Worm (Caenorhabditis elegans) whole organism, late embryonic: ENCODE results near the gene T25E12.14.

Experiments used
- C08G9.2 ChIP-seq: sonication (generic microtip); optimal IDR thresholded peaks from 2 replicates; lab custom pipeline; 2016; ENCODE audit warnings: mild to moderate bottlenecking, missing genetic modification characterization, moderate library complexity, missing compliant biosample characterization
- F13H6.1 ChIP-seq: sonication (generic microtip); optimal IDR thresholded peaks from 2 replicates; lab custom pipeline; 2016; ENCODE audit warnings: missing genetic modification characterization, missing compliant biosample characterization
- K02D7.2 ChIP-seq: sonication (generic microtip); optimal IDR thresholded peaks from 2 replicates; lab custom pipeline; 2017; ENCODE audit warnings: mild to moderate bottlenecking, missing genetic modification characterization, missing compliant biosample characterization
- Y22D7AL.16 ChIP-seq: sonication (generic microtip); optimal IDR thresholded peaks from 2 replicates; lab custom pipeline; 2016; ENCODE audit warnings: missing genetic modification characterization, missing compliant biosample characterization
- ahr-1 ChIP-seq: sonication (generic microtip); optimal IDR thresholded peaks from 2 replicates; lab custom pipeline; 2016; ENCODE audit warnings: missing genetic modification characterization, missing compliant biosample characterization
- ceh-2 ChIP-seq: sonication (generic microtip); optimal IDR thresholded peaks from 2 replicates; lab custom pipeline; 2016; ENCODE audit warnings: missing genotype, missing genetic modification characterization, missing compliant biosample characterization
- ceh-22 ChIP-seq: sonication (generic microtip); optimal IDR thresholded peaks from 2 replicates; lab custom pipeline; 2017; ENCODE audit warnings: missing biosample characterization, missing genetic modification characterization
- ceh-24 ChIP-seq: sonication (generic microtip); optimal IDR thresholded peaks from 2 replicates; lab custom pipeline; 2016; ENCODE audit warnings: mild to moderate bottlenecking, missing genetic modification characterization, missing compliant biosample characterization
- ceh-31 ChIP-seq: sonication (generic microtip); optimal IDR thresholded peaks from 2 replicates; lab custom pipeline; 2016; ENCODE audit warnings: missing genetic modification characterization, missing compliant biosample characterization
- ceh-34 ChIP-seq: sonication (generic microtip); optimal IDR thresholded peaks from 2 replicates; lab custom pipeline; 2016; ENCODE audit warnings: mild to moderate bottlenecking, missing genetic modification characterization, missing compliant biosample characterization
- ceh-45 ChIP-seq: fragments of 200-800 bp; sonication (Bioruptor generic); IDR thresholded peaks from 2 replicates; pipeline ENCODE4 v1.3.6; 2022; ENCODE audit warnings: missing genetic modification reagents, missing genetic modification characterization, missing compliant biosample characterization
- ceh-48 ChIP-seq: sonication (generic microtip); optimal IDR thresholded peaks from 2 replicates; lab custom pipeline; 2016; ENCODE audit warnings: missing genetic modification characterization, inconsistent platforms, missing compliant biosample characterization
- ceh-6 ChIP-seq: fragments of 200-800 bp; sonication (Bioruptor generic); optimal IDR thresholded peaks from 2 replicates; lab custom pipeline; 2018; ENCODE audit warnings: mild to moderate bottlenecking, missing genetic modification characterization, missing compliant biosample characterization
- ceh-9 ChIP-seq: sonication (generic microtip); optimal IDR thresholded peaks from 2 replicates; lab custom pipeline; 2016; ENCODE audit warnings: mild to moderate bottlenecking, missing genetic modification characterization, inconsistent platforms, missing compliant biosample characterization
- dmd-4 ChIP-seq: sonication (generic microtip); optimal IDR thresholded peaks from 2 replicates; lab custom pipeline; 2016; ENCODE audit warnings: borderline replicate concordance, missing genetic modification characterization, missing compliant biosample characterization
- dve-1 ChIP-seq: sonication (generic microtip); optimal IDR thresholded peaks from 2 replicates; lab custom pipeline; 2017; ENCODE audit warnings: antibody characterized with exemption, mild to moderate bottlenecking, missing genetic modification characterization, missing compliant biosample characterization
- fax-1 ChIP-seq: sonication (generic microtip); optimal IDR thresholded peaks from 2 replicates; lab custom pipeline; 2016; ENCODE audit warnings: missing genotype, missing genetic modification characterization, missing compliant biosample characterization
- fkh-10 ChIP-seq: fragments of 150-350 bp; optimal IDR thresholded peaks from 2 replicates; lab custom pipeline; 2014; ENCODE audit warnings: missing biosample characterization, missing genetic modification reagents, missing genetic modification characterization
- fkh-6 ChIP-seq: sonication (generic microtip); optimal IDR thresholded peaks from 2 replicates; lab custom pipeline; 2016; ENCODE audit warnings: missing genetic modification characterization, missing compliant biosample characterization
- gmeb-2 ChIP-seq: sonication (generic microtip); optimal IDR thresholded peaks from 2 replicates; lab custom pipeline; 2016; ENCODE audit warnings: missing genetic modification characterization, inconsistent platforms, missing compliant biosample characterization
- hlh-8 ChIP-seq: sonication (generic microtip); optimal IDR thresholded peaks from 2 replicates; lab custom pipeline; 2016; ENCODE audit warnings: missing genotype, missing genetic modification characterization, missing compliant biosample characterization
- lim-6 ChIP-seq: sonication (generic microtip); optimal IDR thresholded peaks from 2 replicates; lab custom pipeline; 2016; ENCODE audit warnings: missing genetic modification characterization, missing compliant biosample characterization
- madf-2 ChIP-seq: sonication (generic microtip); optimal IDR thresholded peaks from 2 replicates; lab custom pipeline; 2017; ENCODE audit warnings: missing genetic modification characterization, missing compliant biosample characterization
- nfya-1 ChIP-seq: sonication (generic microtip); optimal IDR thresholded peaks from 2 replicates; lab custom pipeline; 2017; ENCODE audit warnings: missing genetic modification characterization, mild to moderate bottlenecking, missing compliant biosample characterization, antibody characterized with exemption, moderate library complexity
- pag-3 ChIP-seq: sonication (generic microtip); optimal IDR thresholded peaks from 2 replicates; lab custom pipeline; 2016; ENCODE audit warnings: missing compliant biosample characterization, missing genetic modification characterization, borderline replicate concordance
- pha-2 ChIP-seq: sonication (generic microtip); optimal IDR thresholded peaks from 2 replicates; lab custom pipeline; 2017; ENCODE audit warnings: mild to moderate bottlenecking, missing genetic modification characterization, missing compliant biosample characterization
- pqm-1 ChIP-seq: sonication (generic microtip); optimal IDR thresholded peaks from 2 replicates; lab custom pipeline; 2016; ENCODE audit warnings: missing genetic modification characterization, missing compliant biosample characterization
- ref-2 ChIP-seq: sonication (generic microtip); optimal IDR thresholded peaks from 2 replicates; lab custom pipeline; 2016; ENCODE audit warnings: missing genetic modification characterization, missing compliant biosample characterization
- sdc-2 ChIP-seq: sonication (generic microtip); optimal IDR thresholded peaks from 2 replicates; lab custom pipeline; 2016; ENCODE audit warnings: missing genotype, missing genetic modification characterization, missing compliant biosample characterization
- sox-2 ChIP-seq: fragments of 200-800 bp; sonication (Bioruptor generic); IDR thresholded peaks from 2 replicates; pipeline ENCODE4 v1.3.6; 2022; ENCODE audit warnings: missing genetic modification reagents, missing genetic modification characterization, missing compliant biosample characterization
- ttx-3 ChIP-seq: sonication (generic microtip); optimal IDR thresholded peaks from 2 replicates; lab custom pipeline; 2016; ENCODE audit warnings: missing genetic modification reagents, missing genetic modification characterization, missing compliant biosample characterization
- unc-3 ChIP-seq, 2 experiments: fragments of 200-800 bp in 1 of 2; sonication (Bioruptor generic) in 1 of 2; sonication (generic microtip) in 1 of 2; conservative IDR thresholded peaks in 1 of 2; optimal IDR thresholded peaks in 1 of 2; 2 replicates each; pipeline versions ENCODE4 v1.3.6 to Lab custom; 2016 to 2022; ENCODE audit warnings: missing compliant biosample characterization in 2 of 2, missing genetic modification characterization in 2 of 2, missing genetic modification reagents in 1 of 2
- unc-42 ChIP-seq: sonication (generic microtip); optimal IDR thresholded peaks from 2 replicates; lab custom pipeline; 2016; ENCODE audit warnings: missing genotype, missing genetic modification characterization, missing compliant biosample characterization
- unc-55 ChIP-seq: sonication (generic microtip); optimal IDR thresholded peaks from 2 replicates; lab custom pipeline; 2017; ENCODE audit warnings: missing biosample characterization, missing genetic modification reagents, missing genetic modification characterization
- zip-5 ChIP-seq: sonication (generic microtip); optimal IDR thresholded peaks from 2 replicates; lab custom pipeline; 2016; ENCODE audit warnings: missing genetic modification characterization, missing compliant biosample characterization

T25E12.14 gene

ce11 chrV:16726915-16727314 is at the start of gene T25E12.14:
Gene T25E12.14, plus strand, starts transcription at chrV:16727215.
- TF ChIP-seq pag-3, result no peak
- TF ChIP-seq unc-42, result no peak
- TF ChIP-seq gmeb-2 (tag; lab: Kevin White, UChicago), result no peak
- no peak for TF ChIP-seq pha-2 (tag; lab: Kevin White, UChicago)
- TF ChIP-seq ttx-3 (tag; lab: Kevin White, UChicago), result no peak
- TF ChIP-seq K02D7.2, result no peak
- TF ChIP-seq ceh-24 (tag; lab: Kevin White, UChicago), result no peak
- no peak for TF ChIP-seq ceh-34
- no peak for TF ChIP-seq pqm-1 (tag; lab: Kevin White, UChicago)
- TF ChIP-seq ceh-22 (tag; lab: Kevin White, UChicago), result no peak

ce11 chrV:16679237-16679636 is 47.8 kb upstream of the T25E12.14 start, which contains the start of gene srz-103:
Gene srz-103, minus strand, starts transcription at chrV:16679337.
- TF ChIP-seq gmeb-2 (tag; lab: Kevin White, UChicago), result no peak
- TF ChIP-seq lim-6 (tag; lab: Kevin White, UChicago), result no peak
- no peak for TF ChIP-seq unc-55 (GFP tag; lab: Kevin White, UChicago)
- TF ChIP-seq ceh-2 (tag; lab: Kevin White, UChicago), result no peak
- TF ChIP-seq zip-5 (tag; lab: Kevin White, UChicago), result no peak
- no peak for TF ChIP-seq Y22D7AL.16 (tag; lab: Kevin White, UChicago)
- no peak for TF ChIP-seq ceh-9
- no peak for TF ChIP-seq fkh-6 (tag; lab: Kevin White, UChicago)
- no peak for TF ChIP-seq ceh-45
- TF ChIP-seq ahr-1 (tag; lab: Kevin White, UChicago), result no peak
- TF ChIP-seq F13H6.1 (tag; lab: Kevin White, UChicago), result no peak
- TF ChIP-seq dve-1 (tag; lab: Kevin White, UChicago), result no peak
- TF ChIP-seq hlh-8 (tag; lab: Kevin White, UChicago), result no peak
- TF ChIP-seq C08G9.2 (tag; lab: Kevin White, UChicago), result no peak
- TF ChIP-seq fkh-10 (GFP tag; lab: Kevin White, UChicago), result no peak
- TF ChIP-seq dmd-4, result no peak
- TF ChIP-seq ceh-6, result no peak
- TF ChIP-seq ref-2 (tag; lab: Kevin White, UChicago), result no peak
- TF ChIP-seq nfya-1, result no peak
- TF ChIP-seq unc-3 (GFP tag; conservative IDR thresholded peaks at IDR 0.05; lab: Robert Waterston, UW), result no peak
- TF ChIP-seq unc-3 (tag; optimal IDR thresholded peaks at IDR 0.05; lab: Kevin White, UChicago), result no peak

- TF ChIP-seq ceh-31 (tag; lab: Kevin White, UChicago) (no peak), madf-2 (tag; lab: Kevin White, UChicago) (no peak), sox-2 (no peak), sdc-2 (tag; lab: Kevin White, UChicago) (no peak), lim-6 (tag; lab: Kevin White, UChicago) (no peak), dmd-4 (no peak), ceh-48 (tag; lab: Kevin White, UChicago) (no peak), fax-1 (tag; lab: Kevin White, UChicago) (no peak), Y22D7AL.16 (tag; lab: Kevin White, UChicago) (no peak)
These were observed 47.0 kb upstream of the T25E12.14 start, which contains the start of gene srw-44 for ce11 chrV:16679981-16680380. Gene srw-44, plus strand, starts transcription at chrV:16680281.

- TF ChIP-seq ttx-3 (tag; lab: Kevin White, UChicago), result no peak
- TF ChIP-seq pag-3, result no peak
These were observed 44.1 kb upstream of the T25E12.14 start, which contains the start of gene srw-36 for ce11 chrV:16682886-16683285. Gene srw-36, plus strand, starts transcription at chrV:16683186.

ce11 chrV:16683359-16683758 is 43.7 kb upstream of the T25E12.14 start:
- no peak for TF ChIP-seq fax-1 (tag; lab: Kevin White, UChicago)
